Worm (Caenorhabditis elegans): ENCODE measurements around the gene ucr-2.2.

- TF ChIP-seq fkh-6 (tag; optimal IDR thresholded peaks at IDR 0.05) = no peak
- TF ChIP-seq ceh-9 (tag; optimal IDR thresholded peaks at IDR 0.05) = no peak
- no peak for TF ChIP-seq ama-1 (optimal IDR thresholded peaks at IDR 0.05)
- no peak for TF ChIP-seq unc-86 (tag; optimal IDR thresholded peaks at IDR 0.05)
- TF ChIP-seq ceh-2 (tag; optimal IDR thresholded peaks at IDR 0.05) = no peak
- no peak for TF ChIP-seq unc-55 (GFP tag; optimal IDR thresholded peaks at IDR 0.05)
- no peak for TF ChIP-seq tbx-2 (tag; optimal IDR thresholded peaks at IDR 0.05)
- no peak for TF ChIP-seq hlh-30 (tag; optimal IDR thresholded peaks at IDR 0.05; ENCODE audit: insufficient read depth)
These were observed 45.5 kb upstream of the ucr-2.2 start for ce11 chrX:15128184-15128583.

All from whole organism, late embryonic.